Worm (Caenorhabditis elegans) whole organism, mixed stage, embryonic: Measurements from ENCODE around the gene tpp-2.

Source experiments
- bed-3 ChIP-seq: fragments of 200-800 bp; sonication (Bioruptor generic); optimal IDR thresholded peaks from 3 replicates; lab custom pipeline; 2018; ENCODE audit warnings: mild to moderate bottlenecking, missing genetic modification characterization, moderate library complexity, missing compliant biosample characterization
- blmp-1 ChIP-seq: fragments of 150-350 bp; optimal IDR thresholded peaks from 2 replicates; lab custom pipeline; 2014; ENCODE audit warnings: missing biosample characterization, missing genetic modification characterization
- ceh-39 ChIP-seq: fragments of 150-350 bp; optimal IDR thresholded peaks from 2 replicates; lab custom pipeline; 2014; ENCODE audit warnings: missing biosample characterization, missing genetic modification characterization
- ceh-43 ChIP-seq: fragments of 200-800 bp; sonication (Bioruptor generic); optimal IDR thresholded peaks from 2 replicates; lab custom pipeline; 2018; ENCODE audit warnings: mild to moderate bottlenecking, missing genetic modification characterization, moderate library complexity, missing compliant biosample characterization
- ceh-83 ChIP-seq: fragments of 200-800 bp; sonication (Bioruptor generic); optimal IDR thresholded peaks from 2 replicates; lab custom pipeline; 2018; ENCODE audit warnings: mild to moderate bottlenecking, missing genetic modification characterization, missing compliant biosample characterization
- ces-1 ChIP-seq: fragments of 150-350 bp; optimal IDR thresholded peaks from 2 replicates; lab custom pipeline; 2014; ENCODE audit warnings: missing biosample characterization, missing genetic modification reagents, missing genetic modification characterization
- cnd-1 ChIP-seq: fragments of 200-800 bp; sonication (Bioruptor generic); optimal IDR thresholded peaks from 2 replicates; lab custom pipeline; 2018; ENCODE audit warnings: mild to moderate bottlenecking, missing genetic modification characterization, missing compliant biosample characterization
- drap-1 ChIP-seq: fragments of 200-800 bp; sonication (Bioruptor generic); optimal IDR thresholded peaks from 3 replicates; lab custom pipeline; 2018; ENCODE audit warnings: mild to moderate bottlenecking, missing genetic modification characterization, missing compliant biosample characterization
- elt-3 ChIP-seq: fragments of 150-350 bp; optimal IDR thresholded peaks from 2 replicates; lab custom pipeline; 2014; ENCODE audit warnings: missing biosample characterization, missing genetic modification characterization
- flh-1 ChIP-seq: fragments of 200-800 bp; sonication (Bioruptor generic); optimal IDR thresholded peaks from 2 replicates; lab custom pipeline; 2018; ENCODE audit warnings: mild to moderate bottlenecking, missing genetic modification characterization, moderate library complexity, missing compliant biosample characterization
- hlh-1 ChIP-seq: fragments of 150-350 bp; optimal IDR thresholded peaks from 2 replicates; lab custom pipeline; 2014; ENCODE audit warnings: missing biosample characterization, missing genetic modification reagents, missing genetic modification characterization
- lin-13 ChIP-seq: fragments of 150-350 bp; optimal IDR thresholded peaks from 2 replicates; lab custom pipeline; 2014; ENCODE audit warnings: missing biosample characterization, missing genetic modification characterization
- lin-32 ChIP-seq: fragments of 200-800 bp; sonication (Bioruptor generic); optimal IDR thresholded peaks from 2 replicates; lab custom pipeline; 2018; ENCODE audit warnings: mild to moderate bottlenecking, missing genetic modification characterization, missing compliant biosample characterization
- lsy-2 ChIP-seq: fragments of 150-350 bp; optimal IDR thresholded peaks from 2 replicates; lab custom pipeline; 2014; ENCODE audit warnings: missing biosample characterization, missing genetic modification characterization
- mep-1 ChIP-seq: fragments of 150-350 bp; optimal IDR thresholded peaks from 2 replicates; lab custom pipeline; 2017; ENCODE audit warnings: missing biosample characterization, missing genetic modification reagents, missing genetic modification characterization, inconsistent platforms
- mls-2 ChIP-seq: sonication (generic microtip); optimal IDR thresholded peaks from 2 replicates; lab custom pipeline; 2016; ENCODE audit warnings: mild to moderate bottlenecking, missing genetic modification characterization, moderate library complexity, missing compliant biosample characterization
- nhr-12 ChIP-seq: fragments of 150-350 bp; optimal IDR thresholded peaks from 2 replicates; lab custom pipeline; 2014; ENCODE audit warnings: missing biosample characterization, missing genetic modification characterization
- nhr-2 ChIP-seq: fragments of 150-350 bp; optimal IDR thresholded peaks from 2 replicates; lab custom pipeline; 2014; ENCODE audit warnings: missing biosample characterization, missing genetic modification characterization
- nhr-237 ChIP-seq: fragments of 150-350 bp; optimal IDR thresholded peaks from 2 replicates; lab custom pipeline; 2014; ENCODE audit warnings: missing biosample characterization, missing genetic modification characterization
- nhr-28 ChIP-seq: fragments of 150-350 bp; optimal IDR thresholded peaks from 2 replicates; lab custom pipeline; 2014; ENCODE audit warnings: missing biosample characterization, missing genetic modification characterization
- snpc-4 ChIP-seq: fragments of 150-350 bp; optimal IDR thresholded peaks from 2 replicates; lab custom pipeline; 2014; ENCODE audit warnings: missing biosample characterization, missing genetic modification characterization
- sptf-1 ChIP-seq: sonication (generic microtip); optimal IDR thresholded peaks from 2 replicates; lab custom pipeline; 2017; ENCODE audit warnings: mild to moderate bottlenecking, missing genetic modification characterization, moderate library complexity, missing compliant biosample characterization
- unc-39 ChIP-seq: fragments of 150-350 bp; optimal IDR thresholded peaks from 2 replicates; lab custom pipeline; 2014; ENCODE audit warnings: missing biosample characterization, missing genetic modification characterization
- unc-62 ChIP-seq: fragments of 150-350 bp; optimal IDR thresholded peaks from 2 replicates; lab custom pipeline; 2014; ENCODE audit warnings: missing biosample characterization, missing genetic modification reagents, missing genetic modification characterization
- zip-8 ChIP-seq: fragments of 150-350 bp; optimal IDR thresholded peaks from 2 replicates; lab custom pipeline; 2014; ENCODE audit warnings: missing biosample characterization, missing genetic modification characterization
- ztf-11 ChIP-seq: fragments of 150-350 bp; optimal IDR thresholded peaks from 2 replicates; lab custom pipeline; 2014; ENCODE audit warnings: missing biosample characterization, missing genetic modification characterization

tpp-2 gene

ce11 chrII:6120548-6120947 lies 23.2 kb upstream of the tpp-2 start:
- no peak for TF ChIP-seq nhr-2 (tag; lab: Kevin White, UChicago)
- peak; percentile 92 for TF ChIP-seq ces-1 (GFP tag; lab: Kevin White, UChicago)

- TF ChIP-seq snpc-4 (tag; lab: Kevin White, UChicago) = no peak
Observed at ce11 chrII:6118163-6118562, 20.8 kb upstream of the tpp-2 start, which contains the start of gene C29H12.6. TSS of gene C29H12.6 (minus strand) at chrII:6118263.

ce11 chrII:6116701-6117100 lies 19.3 kb upstream of the tpp-2 start:
- TF ChIP-seq ceh-83 (GFP tag; lab: Kevin White, UChicago) = no peak
- peak; percentile 98 for TF ChIP-seq ces-1 (GFP tag; lab: Kevin White, UChicago)

- TF ChIP-seq lin-32 (GFP tag; lab: Kevin White, UChicago) (no peak), blmp-1 (tag; lab: Kevin White, UChicago) (no peak), ces-1 (GFP tag; lab: Kevin White, UChicago) (no peak), bed-3 (GFP tag; lab: Kevin White, UChicago) (no peak)
Observed at ce11 chrII:6115283-6115682, 17.9 kb upstream of the tpp-2 start.

- TF ChIP-seq lin-13 = no peak
- TF ChIP-seq zip-8 (tag; lab: Kevin White, UChicago) = peak; percentile 28
- peak; percentile 99 for TF ChIP-seq ces-1 (GFP tag; lab: Kevin White, UChicago)
- no peak for TF ChIP-seq nhr-2 (tag; lab: Kevin White, UChicago)
- TF ChIP-seq sptf-1 (tag; lab: Kevin White, UChicago) = no peak
- no peak for TF ChIP-seq flh-1 (GFP tag; lab: Kevin White, UChicago)
- TF ChIP-seq elt-3 = no peak
- no peak for TF ChIP-seq lin-32 (GFP tag; lab: Kevin White, UChicago)
- no peak for TF ChIP-seq blmp-1 (tag; lab: Kevin White, UChicago)
- TF ChIP-seq lsy-2 = no peak
- peak; percentile 5 for TF ChIP-seq mls-2 (tag; lab: Kevin White, UChicago)
- TF ChIP-seq nhr-12 = no peak
- TF ChIP-seq nhr-28 = no peak
- peak; percentile 22 for TF ChIP-seq unc-62 (GFP tag; lab: Kevin White, UChicago)
- TF ChIP-seq, all 35 proteins: peak for 4
Observed at ce11 chrII:6113842-6114441, 16.5 kb upstream of the tpp-2 start.

- no peak for TF ChIP-seq lsy-2
- TF ChIP-seq lin-32 (GFP tag; lab: Kevin White, UChicago) = no peak
- TF ChIP-seq flh-1 (GFP tag; lab: Kevin White, UChicago) = no peak
- no peak for TF ChIP-seq bed-3 (GFP tag; lab: Kevin White, UChicago)
- TF ChIP-seq mls-2 (tag; lab: Kevin White, UChicago) = no peak
- no peak for TF ChIP-seq nhr-2 (tag; lab: Kevin White, UChicago)
- no peak for TF ChIP-seq elt-3
- TF ChIP-seq sptf-1 (tag; lab: Kevin White, UChicago) = no peak
- no peak for TF ChIP-seq zip-8 (tag; lab: Kevin White, UChicago)
- no peak for TF ChIP-seq mep-1 (tag; lab: Kevin White, UChicago)
- no peak for TF ChIP-seq snpc-4 (tag; lab: Kevin White, UChicago)
- TF ChIP-seq ces-1 (GFP tag; lab: Kevin White, UChicago) = no peak
- TF ChIP-seq unc-39 = no peak
- TF ChIP-seq ceh-83 (GFP tag; lab: Kevin White, UChicago) = no peak
- TF ChIP-seq ztf-11 (tag; lab: Kevin White, UChicago) = no peak
- TF ChIP-seq nhr-237 (tag; lab: Kevin White, UChicago) = no peak
Observed at ce11 chrII:6113187-6113586, 15.8 kb upstream of the tpp-2 start, which contains the start of gene heri-1. TSS of gene heri-1 (minus strand) at chrII:6113194.

ce11 chrII:6109989-6110388 lies 12.6 kb upstream of the tpp-2 start:
- TF ChIP-seq unc-39 (no peak), zip-8 (tag; lab: Kevin White, UChicago) (peak; percentile 94)

- TF ChIP-seq sptf-1 (tag; lab: Kevin White, UChicago) (no peak), ceh-39 (tag; lab: Kevin White, UChicago) (no peak), nhr-2 (tag; lab: Kevin White, UChicago) (no peak), hlh-1 (tag; lab: Kevin White, UChicago) (no peak), ceh-43 (GFP tag; lab: Kevin White, UChicago) (no peak), flh-1 (GFP tag; lab: Kevin White, UChicago) (no peak), cnd-1 (no peak), unc-62 (GFP tag; lab: Kevin White, UChicago) (no peak), drap-1 (GFP tag; lab: Kevin White, UChicago) (no peak), blmp-1 (tag; lab: Kevin White, UChicago) (no peak)
Observed at ce11 chrII:6107773-6108172, 10.4 kb upstream of the tpp-2 start.
